Fruit fly (Drosophila melanogaster) whole organism, embryonic: Measurements from ENCODE around the gene chb.
A peak's percentile ranks its signal among the peaks of the same experiment; 100 is the strongest.

Experiments used
- Atf3 ChIP-seq: fragments of 200-800 bp; sonication (Bioruptor generic); optimal IDR thresholded peaks from 3 replicates; lab custom pipeline; 2016; ENCODE audit warnings: missing biosample characterization, missing genetic modification characterization
- B-H2 ChIP-seq: fragments of 200-800 bp; sonication (Bioruptor generic); optimal IDR thresholded peaks from 2 replicates; lab custom pipeline; 2018; ENCODE audit warnings: missing biosample characterization, mild to moderate bottlenecking, missing genetic modification characterization
- BEAF-32 ChIP-seq: fragments of 200-800 bp; sonication (Bioruptor generic); optimal IDR thresholded peaks from 3 replicates; lab custom pipeline; 2017; ENCODE audit warnings: missing biosample characterization, missing genetic modification characterization, mild to moderate bottlenecking, moderate library complexity, missing genetic modification reagents
- Bdp1 ChIP-seq: fragments of 200-800 bp; sonication (Bioruptor generic); optimal IDR thresholded peaks from 3 replicates; lab custom pipeline; 2016; ENCODE audit warnings: missing biosample characterization, missing genetic modification characterization
- Bgb ChIP-seq: fragments of 200-800 bp; sonication (Bioruptor generic); IDR thresholded peaks from 2 replicates; pipeline ENCODE4 v1.3.6; 2022; ENCODE audit warnings: missing biosample characterization, missing genetic modification characterization; ENCODE audit not compliant: partially characterized antibody
- CG12236 ChIP-seq: fragments of 200-800 bp; sonication (Bioruptor generic); optimal IDR thresholded peaks from 2 replicates; lab custom pipeline; 2016; ENCODE audit warnings: missing biosample characterization, missing genetic modification characterization
- CG14441 ChIP-seq: fragments of 200-800 bp; sonication (Bioruptor generic); IDR thresholded peaks from 2 replicates; pipeline ENCODE4 v1.3.6; 2022; ENCODE audit warnings: missing biosample characterization, missing genetic modification characterization
- CG14667 ChIP-seq: fragments of 200-800 bp; sonication (Bioruptor generic); IDR thresholded peaks from 2 replicates; pipeline ENCODE4 v1.3.6; 2022; ENCODE audit warnings: missing biosample characterization, missing genetic modification characterization
- CG17385 ChIP-seq: fragments of 200-800 bp; sonication (Bioruptor generic); optimal IDR thresholded peaks from 3 replicates; lab custom pipeline; 2018; ENCODE audit warnings: missing biosample characterization, mild to moderate bottlenecking, missing genetic modification characterization
- CG17612 ChIP-seq: fragments of 200-800 bp; sonication (Bioruptor generic); IDR thresholded peaks from 2 replicates; pipeline ENCODE4 v1.3.6; 2022; ENCODE audit warnings: missing biosample characterization, missing genetic modification characterization
- CG18011 ChIP-seq: fragments of 200-800 bp; sonication (Bioruptor generic); optimal IDR thresholded peaks from 2 replicates; lab custom pipeline; 2017; ENCODE audit warnings: missing biosample characterization, missing genetic modification characterization, mild to moderate bottlenecking, moderate library complexity, missing genotype
- CG2202 ChIP-seq: fragments of 200-800 bp; sonication (Bioruptor generic); optimal IDR thresholded peaks from 2 replicates; lab custom pipeline; 2018; ENCODE audit warnings: missing biosample characterization, mild to moderate bottlenecking, missing genetic modification characterization
- CG32767 ChIP-seq: fragments of 200-800 bp; sonication (Bioruptor generic); IDR thresholded peaks from 2 replicates; pipeline ENCODE4 v1.3.6; 2022; ENCODE audit warnings: missing biosample characterization, missing genetic modification characterization
- CG3281 ChIP-seq: fragments of 200-800 bp; sonication (Bioruptor generic); optimal IDR thresholded peaks from 3 replicates; lab custom pipeline; 2017; ENCODE audit warnings: missing biosample characterization, mild to moderate bottlenecking, missing genetic modification characterization
- CG34224 ChIP-seq: fragments of 200-800 bp; sonication (Bioruptor generic); IDR thresholded peaks from 3 replicates; pipeline ENCODE4 v1.3.6; 2022; ENCODE audit warnings: missing biosample characterization, missing genetic modification characterization; ENCODE audit not compliant: partially characterized antibody
- CG34422 ChIP-seq: fragments of 200-800 bp; sonication (Bioruptor generic); IDR thresholded peaks from 3 replicates; pipeline ENCODE4 v1.3.6; 2022; ENCODE audit warnings: missing biosample characterization, missing genetic modification characterization
- CG7556 ChIP-seq: fragments of 200-800 bp; sonication (Bioruptor generic); optimal IDR thresholded peaks from 2 replicates; lab custom pipeline; 2017; ENCODE audit warnings: missing biosample characterization, mild to moderate bottlenecking, missing genetic modification characterization
- CG8290 ChIP-seq, 3 experiments: fragments of 200-800 bp; sonication (Bioruptor generic); optimal IDR thresholded peaks; 2 replicates each; lab custom pipeline; 2016 to 2019; ENCODE audit warnings: missing biosample characterization in 3 of 3, missing genetic modification characterization in 3 of 3, mild to moderate bottlenecking in 2 of 3, moderate library complexity in 1 of 3
- CG8765 ChIP-seq: fragments of 200-800 bp; sonication (Bioruptor generic); IDR thresholded peaks from 2 replicates; pipeline ENCODE4 v1.3.6; 2022; ENCODE audit warnings: missing biosample characterization, missing genetic modification characterization
- CG9817 ChIP-seq: fragments of 200-800 bp; sonication (Bioruptor generic); optimal IDR thresholded peaks from 2 replicates; lab custom pipeline; 2018; ENCODE audit warnings: missing biosample characterization, mild to moderate bottlenecking, missing genetic modification characterization, moderate library complexity
- CTCF ChIP-seq: fragments of 200-800 bp; sonication (Bioruptor generic); optimal IDR thresholded peaks from 2 replicates; lab custom pipeline; 2017; ENCODE audit warnings: missing biosample characterization, mild to moderate bottlenecking, missing genetic modification characterization, moderate library complexity
- Chrac-16 ChIP-seq: fragments of 200-800 bp; sonication (Bioruptor generic); optimal IDR thresholded peaks from 3 replicates; lab custom pipeline; 2016; ENCODE audit warnings: missing biosample characterization, missing genetic modification characterization
- Elba2 ChIP-seq: fragments of 200-800 bp; sonication (Bioruptor generic); optimal IDR thresholded peaks from 3 replicates; lab custom pipeline; 2016; ENCODE audit warnings: missing biosample characterization, missing genetic modification characterization
- Ets65A ChIP-seq: fragments of 200-800 bp; sonication (Bioruptor generic); peaks from one replicate; lab custom pipeline; 2016; ENCODE audit warnings: missing biosample characterization, missing genetic modification characterization
- HLH54F ChIP-seq: fragments of 200-800 bp; sonication (Bioruptor generic); optimal IDR thresholded peaks from 3 replicates; lab custom pipeline; 2016; ENCODE audit warnings: missing biosample characterization, missing genetic modification characterization
- Hr51 ChIP-seq, 2 experiments: fragments of 200-800 bp; sonication (Bioruptor generic); optimal IDR thresholded peaks; 2 replicates in 1 of 2; 3 replicates in 1 of 2; lab custom pipeline; 2016 to 2018; ENCODE audit warnings: missing biosample characterization in 2 of 2, missing genetic modification characterization in 2 of 2, mild to moderate bottlenecking in 1 of 2, moderate library complexity in 1 of 2
- Jarid2 ChIP-seq: fragments of 200-800 bp; sonication (Bioruptor generic); optimal IDR thresholded peaks from 3 replicates; lab custom pipeline; 2017; ENCODE audit warnings: mild to moderate bottlenecking, missing biosample characterization, missing genetic modification reagents, missing genetic modification characterization
- Med ChIP-seq: fragments of 200-800 bp; sonication (Bioruptor generic); peaks from one replicate; lab custom pipeline; 2016; ENCODE audit warnings: missing biosample characterization, missing genetic modification characterization, mild to moderate bottlenecking, inconsistent platforms, moderate library complexity
- Myb ChIP-seq: fragments of 200-800 bp; sonication (Bioruptor generic); optimal IDR thresholded peaks from 2 replicates; lab custom pipeline; 2016; ENCODE audit warnings: missing biosample characterization, missing genetic modification characterization
- Sox102F ChIP-seq: fragments of 200-800 bp; sonication (Bioruptor generic); optimal IDR thresholded peaks from 2 replicates; lab custom pipeline; 2018; ENCODE audit warnings: missing biosample characterization, mild to moderate bottlenecking, missing genetic modification characterization, moderate library complexity
- Taf1 ChIP-seq: fragments of 200-800 bp; sonication (Bioruptor generic); IDR thresholded peaks from 2 replicates; pipeline ENCODE4 v1.3.6; 2022; ENCODE audit warnings: missing biosample characterization, missing genetic modification characterization
- bab2 ChIP-seq: fragments of 200-800 bp; sonication (Bioruptor generic); optimal IDR thresholded peaks from 2 replicates; lab custom pipeline; 2016; ENCODE audit warnings: missing biosample characterization, missing genetic modification characterization
- bowl ChIP-seq: fragments of 200-800 bp; sonication (Bioruptor generic); IDR thresholded peaks from 2 replicates; pipeline ENCODE4 v1.3.6; 2022; ENCODE audit warnings: missing biosample characterization, missing genetic modification characterization
- btn ChIP-seq: fragments of 200-800 bp; sonication (Bioruptor generic); optimal IDR thresholded peaks from 2 replicates; lab custom pipeline; 2016; ENCODE audit warnings: missing biosample characterization, missing genetic modification characterization
- cas ChIP-seq: fragments of 200-800 bp; sonication (Bioruptor generic); IDR thresholded peaks from 2 replicates; pipeline ENCODE4 v1.3.6; 2022; ENCODE audit warnings: missing biosample characterization, missing genetic modification characterization
- caup ChIP-seq: fragments of 200-800 bp; sonication (Bioruptor generic); optimal IDR thresholded peaks from 3 replicates; lab custom pipeline; 2017; ENCODE audit warnings: missing biosample characterization, mild to moderate bottlenecking, missing genetic modification characterization, moderate library complexity; ENCODE audit not compliant: severe bottlenecking
- chinmo ChIP-seq: fragments of 200-800 bp; sonication (Bioruptor generic); IDR thresholded peaks from 4 replicates; pipeline ENCODE4 v1.3.6; 2022; ENCODE audit warnings: missing biosample characterization, missing genetic modification characterization; ENCODE audit not compliant: partially characterized antibody
- chm ChIP-seq: fragments of 200-800 bp; sonication (Bioruptor generic); IDR thresholded peaks from 2 replicates; pipeline ENCODE4 v1.3.6; 2022; ENCODE audit warnings: missing biosample characterization, missing genetic modification characterization
- eve ChIP-seq, 2 experiments: fragments of >200 bp; optimal IDR thresholded peaks; 2 replicates each; lab custom pipeline; 2017; ENCODE audit warnings: missing biosample characterization in 2 of 2, missing genetic modification characterization in 2 of 2
- grau ChIP-seq: fragments of 200-800 bp; optimal IDR thresholded peaks from 3 replicates; lab custom pipeline; 2019; ENCODE audit warnings: missing biosample characterization, mild to moderate bottlenecking, missing genetic modification characterization, moderate library complexity
- her ChIP-seq: fragments of 200-800 bp; sonication (Bioruptor generic); optimal IDR thresholded peaks from 2 replicates; lab custom pipeline; 2016; ENCODE audit warnings: missing biosample characterization, missing genetic modification characterization
- luna ChIP-seq: fragments of 200-800 bp; sonication (Bioruptor generic); optimal IDR thresholded peaks from 2 replicates; lab custom pipeline; 2016; ENCODE audit warnings: missing biosample characterization, missing genetic modification characterization
- odd ChIP-seq: fragments of 200-800 bp; sonication (Bioruptor generic); optimal IDR thresholded peaks from 2 replicates; lab custom pipeline; 2017; ENCODE audit warnings: missing biosample characterization, mild to moderate bottlenecking, missing genetic modification characterization
- pnt ChIP-seq: fragments of 200-800 bp; sonication (Bioruptor generic); optimal IDR thresholded peaks from 3 replicates; lab custom pipeline; 2016; ENCODE audit warnings: missing biosample characterization, missing genetic modification characterization
- run ChIP-seq: fragments of 200-800 bp; sonication (Bioruptor generic); optimal IDR thresholded peaks from 3 replicates; lab custom pipeline; 2018; ENCODE audit warnings: missing biosample characterization, mild to moderate bottlenecking, missing genetic modification characterization
- sim ChIP-seq: fragments of 200-800 bp; sonication (Bioruptor generic); IDR thresholded peaks from 2 replicates; pipeline ENCODE4 v1.3.6; 2022; ENCODE audit warnings: missing biosample characterization, missing genetic modification characterization
- so ChIP-seq: fragments of 200-800 bp; sonication (Bioruptor generic); IDR thresholded peaks from 3 replicates; pipeline ENCODE4 v1.3.6; 2022; ENCODE audit warnings: missing biosample characterization, missing genetic modification characterization
- toy ChIP-seq: fragments of 200-800 bp; sonication (Bioruptor generic); IDR thresholded peaks from 2 replicates; pipeline ENCODE4 v1.3.6; 2022; ENCODE audit warnings: missing biosample characterization, missing genetic modification characterization
- ttk ChIP-seq: fragments of 200-800 bp; sonication (Bioruptor generic); IDR thresholded peaks from 2 replicates; pipeline ENCODE4 v2.1.2; 2022; ENCODE audit warnings: missing biosample characterization, missing genetic modification characterization
- wor ChIP-seq: fragments of 200-800 bp; sonication (Bioruptor generic); IDR thresholded peaks from 2 replicates; pipeline ENCODE4 v1.3.6; 2022; ENCODE audit warnings: missing biosample characterization, missing genetic modification characterization

chb gene

DNA sequence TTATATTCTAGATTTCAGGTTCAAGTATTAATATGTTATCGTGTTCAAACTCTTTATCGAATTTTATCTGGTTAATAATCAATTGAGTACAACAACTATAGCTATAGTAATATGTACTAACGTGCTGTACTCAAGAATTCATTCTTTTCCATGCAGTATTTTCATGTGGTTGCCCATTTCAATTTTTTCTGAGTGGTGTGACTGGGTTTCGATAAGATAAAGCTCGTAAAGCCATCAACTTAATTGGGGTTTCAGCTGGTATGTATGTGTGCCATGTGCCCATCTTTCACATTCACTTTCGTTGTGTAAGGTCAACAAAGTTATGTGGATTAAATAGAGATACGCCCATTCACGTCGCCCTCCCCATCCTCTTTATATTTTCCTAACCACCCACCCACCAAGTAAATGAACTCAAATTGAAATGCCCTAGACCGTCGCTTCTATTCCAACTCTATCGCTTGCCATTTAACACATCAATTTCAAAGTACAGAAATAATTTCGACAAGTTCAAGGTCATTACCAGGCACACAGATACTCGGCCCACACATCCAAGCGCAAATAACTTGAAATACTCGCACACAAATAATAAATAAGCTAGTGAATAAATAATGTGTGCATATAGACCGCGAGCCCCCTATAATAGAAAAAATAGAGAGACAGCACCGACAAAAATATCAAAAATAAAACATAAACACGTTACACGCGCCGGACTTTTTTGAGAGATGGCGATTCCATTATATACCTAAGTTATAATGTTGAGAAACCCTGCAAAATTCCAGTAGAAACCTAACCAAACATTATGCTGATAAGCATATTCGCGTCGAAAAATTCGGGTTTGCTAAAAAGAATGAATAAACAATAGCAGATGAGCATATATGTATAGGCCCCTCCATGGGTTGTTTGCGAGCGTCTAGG lies 32.2 kb downstream of the chb start (continued):
- no peak for TF ChIP-seq CG12236
- no peak for TF ChIP-seq CG2202 (tag; lab: Kevin White, UChicago)
- TF ChIP-seq chm (GFP tag; lab: Robert Waterston, UW): no peak
- no peak for TF ChIP-seq CG8765 (GFP tag; lab: Robert Waterston, UW)
- peak; percentile 79; the same call in 2 of the 4 replicates for TF ChIP-seq chinmo (GFP tag; lab: Robert Waterston, UW)
- no peak for TF ChIP-seq odd (GFP tag; lab: Kevin White, UChicago)
- TF ChIP-seq pnt: no peak
- no peak for TF ChIP-seq CG18011 (GFP tag; lab: Kevin White, UChicago)
- no peak for TF ChIP-seq btn
- peak; percentile 11 for TF ChIP-seq B-H2 (GFP tag; lab: Kevin White, UChicago)
- no peak for TF ChIP-seq Atf3
- TF ChIP-seq Bdp1 (GFP tag; lab: Kevin White, UChicago): no peak
- no peak for TF ChIP-seq Myb
- TF ChIP-seq wor (GFP tag; lab: Robert Waterston, UW): no peak
- no peak for TF ChIP-seq CG17612
- TF ChIP-seq luna (GFP tag; lab: Kevin White, UChicago): peak; percentile 45
- TF ChIP-seq eve (GFP tag; optimal IDR thresholded peaks at IDR 0.05; lab: Kevin White, UChicago): no peak
- TF ChIP-seq bab2 (GFP tag; lab: Kevin White, UChicago): peak; percentile 59
- TF ChIP-seq BEAF-32 (GFP tag; lab: Kevin White, UChicago): no peak
- TF ChIP-seq toy (GFP tag; lab: Robert Waterston, UW): no peak
- TF ChIP-seq her (GFP tag; lab: Kevin White, UChicago): no peak
- peak; percentile 11 for TF ChIP-seq caup (GFP tag; lab: Kevin White, UChicago)
- TF ChIP-seq, all 482 proteins: peak for 80

DNA sequence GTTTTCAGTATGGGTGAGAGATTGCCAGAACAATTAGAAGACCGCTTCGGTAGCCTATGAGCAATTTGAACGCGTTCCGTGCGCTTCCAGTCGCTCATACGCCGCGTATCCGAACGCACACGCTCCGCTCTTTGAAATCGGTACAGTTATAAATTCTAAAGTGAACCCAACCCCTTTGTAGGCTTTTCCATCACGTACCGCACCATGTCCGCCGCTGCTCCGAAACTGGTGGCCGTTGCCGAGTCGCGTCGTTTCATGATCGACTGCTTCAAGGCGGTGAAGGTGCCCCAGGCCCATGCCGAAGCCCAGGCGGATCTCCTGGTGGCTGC lies 32.8 kb downstream of the chb start:
- 0 out of 3 replicates have a peak, but pooled peaks have one; percentile 13 for TF ChIP-seq CG34422 (GFP tag; lab: Robert Waterston, UW)
- no peak for TF ChIP-seq ttk
- no peak for TF ChIP-seq CG8290 (GFP tag; optimal IDR thresholded peaks at IDR 0.05; lab: Kevin White, UChicago)
- TF ChIP-seq CG8290 (tag; optimal IDR thresholded peaks at IDR 0.05; lab: Kevin White, UChicago): peak in 1 of 2 experiments; percentile 43
- no peak for TF ChIP-seq CG9817
- no peak for TF ChIP-seq sim (GFP tag; lab: Robert Waterston, UW)
- peak; percentile 42 for TF ChIP-seq Ets65A (GFP tag; lab: Kevin White, UChicago)
- TF ChIP-seq CG14441 (GFP tag; lab: Robert Waterston, UW): 0 out of 2 replicates have a peak, but pooled peaks have one; percentile 10
- no peak for TF ChIP-seq grau (tag; lab: Kevin White, UChicago)
- no peak for TF ChIP-seq Chrac-16 (GFP tag; lab: Kevin White, UChicago)
- TF ChIP-seq Hr51 (GFP tag; optimal IDR thresholded peaks at IDR 0.05; lab: Kevin White, UChicago): no peak
- peak; percentile 42; the same call in 1 of the 3 replicates for TF ChIP-seq CG34224
- no peak for TF ChIP-seq cas
- TF ChIP-seq CG3281 (GFP tag; lab: Kevin White, UChicago): no peak
- no peak for TF ChIP-seq CTCF (GFP tag; lab: Kevin White, UChicago)
- TF ChIP-seq run: no peak
- TF ChIP-seq Med: peak; percentile 72
- TF ChIP-seq Elba2 (GFP tag; lab: Kevin White, UChicago): no peak
- TF ChIP-seq Jarid2 (GFP tag; lab: Kevin White, UChicago): peak; percentile 65
- TF ChIP-seq so (GFP tag; lab: Robert Waterston, UW): no peak
- no peak for TF ChIP-seq CG7556
- TF ChIP-seq bowl (GFP tag; lab: Robert Waterston, UW): no peak
- TF ChIP-seq Bgb (GFP tag; lab: Robert Waterston, UW): peak; percentile 58; the same call in 1 of the 2 replicates
- TF ChIP-seq Sox102F (GFP tag; lab: Kevin White, UChicago): no peak
- no peak for TF ChIP-seq HLH54F
- TF ChIP-seq CG14667 (GFP tag; lab: Robert Waterston, UW): no peak
- TF ChIP-seq Taf1 (GFP tag; lab: Robert Waterston, UW): no peak
- no peak for TF ChIP-seq CG32767 (GFP tag; lab: Robert Waterston, UW)
- no peak for TF ChIP-seq chm (GFP tag; lab: Robert Waterston, UW)
- no peak for TF ChIP-seq CG17385 (GFP tag; lab: Kevin White, UChicago)
